Fruit fly (Drosophila melanogaster) whole organism, embryonic: ENCODE measurements around the gene CG14043.

Experiments
- Antp ChIP-seq: fragments of 200-800 bp; sonication (Bioruptor generic); optimal IDR thresholded peaks from 3 replicates; lab custom pipeline; 2016; ENCODE audit warnings: missing biosample characterization, missing genetic modification characterization
- Bdp1 ChIP-seq: fragments of 200-800 bp; sonication (Bioruptor generic); optimal IDR thresholded peaks from 3 replicates; lab custom pipeline; 2016; ENCODE audit warnings: missing biosample characterization, missing genetic modification characterization
- Bgb ChIP-seq: fragments of 200-800 bp; sonication (Bioruptor generic); IDR thresholded peaks from 2 replicates; pipeline ENCODE4 v1.3.6; 2022; ENCODE audit warnings: missing biosample characterization, missing genetic modification characterization; ENCODE audit not compliant: partially characterized antibody
- CG10366 ChIP-seq: fragments of 200-800 bp; sonication (Bioruptor generic); IDR thresholded peaks from 2 replicates; pipeline ENCODE4 v1.3.6; 2022; ENCODE audit warnings: missing biosample characterization, missing genetic modification characterization
- CG10959 ChIP-seq: fragments of 200-800 bp; sonication (Bioruptor generic); IDR thresholded peaks from 2 replicates; pipeline ENCODE4 v1.3.6; 2022; ENCODE audit warnings: missing biosample characterization, missing genetic modification characterization
- CG11398 ChIP-seq: fragments of 200-800 bp; sonication (Bioruptor generic); optimal IDR thresholded peaks from 2 replicates; lab custom pipeline; 2016; ENCODE audit warnings: missing biosample characterization, missing genetic modification characterization
- CG11504 ChIP-seq: fragments of 200-800 bp; sonication (Bioruptor generic); optimal IDR thresholded peaks from 3 replicates; lab custom pipeline; 2019; ENCODE audit warnings: missing biosample characterization, mild to moderate bottlenecking, missing genetic modification characterization, moderate library complexity
- CG1233 ChIP-seq: fragments of 200-800 bp; sonication (Bioruptor generic); optimal IDR thresholded peaks from 4 replicates; lab custom pipeline; 2018; ENCODE audit warnings: missing biosample characterization, mild to moderate bottlenecking, missing genetic modification characterization
- CG13123 ChIP-seq: fragments of 200-800 bp; sonication (Bioruptor generic); optimal IDR thresholded peaks from 2 replicates; lab custom pipeline; 2016; ENCODE audit warnings: missing biosample characterization, missing genetic modification characterization
- CG15514 ChIP-seq: fragments of 200-800 bp; sonication (Bioruptor generic); optimal IDR thresholded peaks from 3 replicates; lab custom pipeline; 2017; ENCODE audit warnings: missing biosample characterization, missing genetic modification characterization, mild to moderate bottlenecking, moderate library complexity, missing genetic modification reagents
- CG18011 ChIP-seq: fragments of 200-800 bp; sonication (Bioruptor generic); optimal IDR thresholded peaks from 2 replicates; lab custom pipeline; 2017; ENCODE audit warnings: missing biosample characterization, missing genetic modification characterization, mild to moderate bottlenecking, moderate library complexity, missing genotype
- CG2889 ChIP-seq: fragments of 200-800 bp; sonication (Bioruptor generic); IDR thresholded peaks from 3 replicates; pipeline ENCODE4 v1.3.6; 2022; ENCODE audit warnings: missing biosample characterization, missing genetic modification characterization
- CG33557 ChIP-seq: fragments of 200-800 bp; sonication (Bioruptor generic); optimal IDR thresholded peaks from 2 replicates; lab custom pipeline; 2019; ENCODE audit warnings: missing biosample characterization, mild to moderate bottlenecking, missing genetic modification characterization, moderate library complexity
- CG34422 ChIP-seq: fragments of 200-800 bp; sonication (Bioruptor generic); IDR thresholded peaks from 3 replicates; pipeline ENCODE4 v1.3.6; 2022; ENCODE audit warnings: missing biosample characterization, missing genetic modification characterization
- CG5180 ChIP-seq: fragments of 200-800 bp; sonication (Bioruptor generic); optimal IDR thresholded peaks from 3 replicates; lab custom pipeline; 2017; ENCODE audit warnings: missing biosample characterization, missing genetic modification characterization, mild to moderate bottlenecking, moderate library complexity, missing genetic modification reagents
- CG6813 ChIP-seq: fragments of 200-800 bp; sonication (Bioruptor generic); optimal IDR thresholded peaks from 2 replicates; lab custom pipeline; 2017; ENCODE audit warnings: missing biosample characterization, missing genetic modification characterization, mild to moderate bottlenecking, moderate library complexity, missing genetic modification reagents
- CG7963 ChIP-seq: fragments of 200-800 bp; sonication (Bioruptor generic); IDR thresholded peaks from 3 replicates; pipeline ENCODE4 v1.3.6; 2022; ENCODE audit warnings: missing biosample characterization, missing genetic modification characterization; ENCODE audit not compliant: partially characterized antibody
- CG8359 ChIP-seq: fragments of 200-800 bp; sonication (Bioruptor generic); optimal IDR thresholded peaks from 2 replicates; lab custom pipeline; 2017; ENCODE audit warnings: missing biosample characterization, mild to moderate bottlenecking, missing genetic modification characterization, borderline replicate concordance
- CG9932 ChIP-seq: fragments of 200-800 bp; sonication (Bioruptor generic); IDR thresholded peaks from 2 replicates; pipeline ENCODE4 v1.3.6; 2022; ENCODE audit warnings: missing biosample characterization, missing genetic modification characterization
- CTCF ChIP-seq: fragments of 200-800 bp; sonication (Bioruptor generic); optimal IDR thresholded peaks from 2 replicates; lab custom pipeline; 2017; ENCODE audit warnings: missing biosample characterization, mild to moderate bottlenecking, missing genetic modification characterization, moderate library complexity
- CkIIα-i1 ChIP-seq: fragments of 200-800 bp; sonication (Bioruptor generic); IDR thresholded peaks from 2 replicates; pipeline ENCODE4 v1.3.6; 2022; ENCODE audit warnings: missing biosample characterization, missing genetic modification characterization
- Gsc ChIP-seq: fragments of 200-800 bp; sonication (Bioruptor generic); IDR thresholded peaks from 2 replicates; pipeline ENCODE4 v1.3.6; 2022; ENCODE audit warnings: missing biosample characterization, missing genetic modification characterization
- HLH4C ChIP-seq: fragments of 200-800 bp; sonication (Bioruptor generic); IDR thresholded peaks from 3 replicates; pipeline ENCODE4 v1.3.6; 2022; ENCODE audit warnings: missing biosample characterization, missing genetic modification characterization; ENCODE audit not compliant: partially characterized antibody
- HmgZ ChIP-seq: fragments of 200-800 bp; sonication (Bioruptor generic); optimal IDR thresholded peaks from 2 replicates; lab custom pipeline; 2018; ENCODE audit warnings: missing biosample characterization, mild to moderate bottlenecking, missing genetic modification characterization
- Hr78 ChIP-seq, 2 experiments: fragments of 200-800 bp in 1 of 2; fragments of >200 bp in 1 of 2; sonication (Bioruptor generic) in 1 of 2; optimal IDR thresholded peaks; 2 replicates each; lab custom pipeline; 2017 to 2019; ENCODE audit warnings: missing biosample characterization in 2 of 2, missing genetic modification characterization in 2 of 2, mild to moderate bottlenecking in 1 of 2, moderate library complexity in 1 of 2
- Scr ChIP-seq: fragments of 200-800 bp; sonication (Bioruptor generic); IDR thresholded peaks from 2 replicates; pipeline ENCODE4 v1.3.6; 2022; ENCODE audit warnings: missing biosample characterization, missing genetic modification characterization; ENCODE audit not compliant: partially characterized antibody
- Taf1 ChIP-seq: fragments of 200-800 bp; sonication (Bioruptor generic); IDR thresholded peaks from 2 replicates; pipeline ENCODE4 v1.3.6; 2022; ENCODE audit warnings: missing biosample characterization, missing genetic modification characterization
- bigmax ChIP-seq: fragments of 200-800 bp; sonication (Bioruptor generic); optimal IDR thresholded peaks from 2 replicates; lab custom pipeline; 2018; ENCODE audit warnings: missing biosample characterization, mild to moderate bottlenecking, missing genetic modification characterization
- caup ChIP-seq: fragments of 200-800 bp; sonication (Bioruptor generic); optimal IDR thresholded peaks from 3 replicates; lab custom pipeline; 2017; ENCODE audit warnings: missing biosample characterization, mild to moderate bottlenecking, missing genetic modification characterization, moderate library complexity; ENCODE audit not compliant: severe bottlenecking
- cg ChIP-seq: fragments of 200-800 bp; sonication (Bioruptor generic); optimal IDR thresholded peaks from 3 replicates; lab custom pipeline; 2019; ENCODE audit warnings: missing biosample characterization, mild to moderate bottlenecking, missing genetic modification characterization, moderate library complexity
- croc ChIP-seq: fragments of 200-800 bp; sonication (Bioruptor generic); conservative IDR thresholded peaks from 3 replicates; pipeline ENCODE4 v1.3.6; 2022; ENCODE audit warnings: missing biosample characterization, missing genetic modification characterization
- dati ChIP-seq: fragments of 200-800 bp; sonication (Bioruptor generic); IDR thresholded peaks from 2 replicates; pipeline ENCODE4 v1.3.6; 2022; ENCODE audit warnings: missing biosample characterization, missing genetic modification characterization
- dysf ChIP-seq: fragments of 200-800 bp; sonication (Bioruptor generic); IDR thresholded peaks from 3 replicates; pipeline ENCODE4 v1.3.6; 2022; ENCODE audit warnings: missing biosample characterization, missing genetic modification characterization
- exex ChIP-seq: fragments of 200-800 bp; sonication (Bioruptor generic); optimal IDR thresholded peaks from 4 replicates; lab custom pipeline; 2018; ENCODE audit warnings: missing biosample characterization, mild to moderate bottlenecking, missing genetic modification characterization, moderate library complexity
- fd96Cb ChIP-seq: fragments of 200-800 bp; sonication (Bioruptor generic); optimal IDR thresholded peaks from 2 replicates; lab custom pipeline; 2018; ENCODE audit warnings: missing biosample characterization, mild to moderate bottlenecking, missing genetic modification characterization, moderate library complexity
- gro ChIP-seq: fragments of 200-800 bp; sonication (Bioruptor generic); optimal IDR thresholded peaks from 2 replicates; lab custom pipeline; 2016; ENCODE audit warnings: missing biosample characterization, missing genetic modification characterization
- hbn ChIP-seq: fragments of 200-800 bp; sonication (Bioruptor generic); IDR thresholded peaks from 2 replicates; pipeline ENCODE4 v1.3.6; 2022; ENCODE audit warnings: missing biosample characterization, missing genetic modification characterization; ENCODE audit not compliant: partially characterized antibody
- inv ChIP-seq: fragments of 200-800 bp; sonication (Bioruptor generic); IDR thresholded peaks from 2 replicates; pipeline ENCODE4 v1.3.6; 2022; ENCODE audit warnings: missing biosample characterization, missing genetic modification characterization; ENCODE audit not compliant: partially characterized antibody
- jigr1 ChIP-seq: fragments of 200-800 bp; sonication (Bioruptor generic); IDR thresholded peaks from 3 replicates; pipeline ENCODE4 v1.3.6; 2022; ENCODE audit warnings: missing biosample characterization, missing genetic modification characterization
- lilli ChIP-seq: fragments of 200-800 bp; sonication (Bioruptor generic); optimal IDR thresholded peaks from 3 replicates; lab custom pipeline; 2016; ENCODE audit warnings: missing biosample characterization, missing genetic modification characterization
- nom ChIP-seq: fragments of 200-800 bp; sonication (Bioruptor generic); optimal IDR thresholded peaks from 2 replicates; lab custom pipeline; 2017; ENCODE audit warnings: missing biosample characterization, missing genetic modification characterization, mild to moderate bottlenecking, moderate library complexity, missing genetic modification reagents
- otp ChIP-seq: fragments of 200-800 bp; sonication (Bioruptor generic); IDR thresholded peaks from 3 replicates; pipeline ENCODE4, ENCODE4 v1.3.6; 2022; ENCODE audit warnings: missing biosample characterization, missing genetic modification characterization
- pfk ChIP-seq: fragments of 200-800 bp; sonication (Bioruptor generic); optimal IDR thresholded peaks from 2 replicates; lab custom pipeline; 2018; ENCODE audit warnings: missing biosample characterization, mild to moderate bottlenecking, missing genetic modification characterization, moderate library complexity
- row ChIP-seq: fragments of 200-800 bp; sonication (Bioruptor generic); IDR thresholded peaks from 3 replicates; pipeline ENCODE4 v1.3.6; 2022; ENCODE audit warnings: missing biosample characterization, missing genetic modification characterization
- stwl ChIP-seq: fragments of 200-800 bp; sonication (Bioruptor generic); optimal IDR thresholded peaks from 3 replicates; lab custom pipeline; 2018; ENCODE audit warnings: missing biosample characterization, mild to moderate bottlenecking, missing genetic modification characterization, moderate library complexity
- tna ChIP-seq: fragments of 200-800 bp; sonication (Bioruptor generic); IDR thresholded peaks from 2 replicates; pipeline ENCODE4 v1.3.6; 2022; ENCODE audit warnings: missing biosample characterization, missing genetic modification characterization; ENCODE audit not compliant: partially characterized antibody
- unc-4 ChIP-seq: fragments of 200-800 bp; sonication (Bioruptor generic); IDR thresholded peaks from 2 replicates; pipeline ENCODE4 v1.3.6; 2022; ENCODE audit warnings: missing biosample characterization, missing genetic modification characterization; ENCODE audit not compliant: partially characterized antibody
- wor ChIP-seq: fragments of 200-800 bp; sonication (Bioruptor generic); IDR thresholded peaks from 2 replicates; pipeline ENCODE4 v1.3.6; 2022; ENCODE audit warnings: missing biosample characterization, missing genetic modification characterization

Gene CG14043

DNA sequence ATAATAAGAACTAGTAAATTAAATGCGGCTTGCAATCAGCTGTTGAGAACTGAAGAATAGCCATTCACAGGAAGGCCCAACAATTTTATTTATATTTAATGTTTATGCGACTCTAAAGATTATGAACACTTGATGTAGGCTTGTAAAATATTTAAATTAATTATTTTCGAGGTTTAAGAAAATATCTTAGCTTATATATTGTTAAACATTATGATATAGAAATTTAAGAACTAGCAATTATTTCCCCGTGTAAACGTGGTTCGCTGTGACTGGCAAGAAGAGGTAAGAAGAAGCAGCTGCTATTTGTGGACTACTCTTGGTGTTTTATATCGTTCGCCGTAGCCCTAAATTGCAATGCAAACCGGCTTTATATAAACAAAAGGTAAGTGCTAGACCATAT is 26.2 kb upstream of the CG14043 start, which contains the start of the genes mRpL24 and betaggt-I (continued):
- peak; percentile 95 for TF ChIP-seq CG2889
- peak; percentile 85 for TF ChIP-seq Taf1 (GFP tag; lab: Robert Waterston, UW)
- TF ChIP-seq CG11504: peak; percentile 95
- no peak for TF ChIP-seq Hr78 (GFP tag; optimal IDR thresholded peaks at IDR 0.05; lab: Kevin White, UChicago)
- peak; percentile 86 for TF ChIP-seq CG6813 (GFP tag; lab: Kevin White, UChicago)
- TF ChIP-seq jigr1: peak; percentile 67; the same call in 2 of the 3 replicates
- TF ChIP-seq Scr (GFP tag; lab: Robert Waterston, UW): no peak; the same call in 1 of the 2 replicates
- no peak for TF ChIP-seq Bgb (GFP tag; lab: Robert Waterston, UW)
- no peak for TF ChIP-seq CTCF (GFP tag; lab: Kevin White, UChicago)
- TF ChIP-seq bigmax (GFP tag; lab: Kevin White, UChicago): no peak
- TF ChIP-seq dysf (GFP tag; lab: Robert Waterston, UW): peak; percentile 97
- TF ChIP-seq CG13123 (GFP tag; lab: Kevin White, UChicago): peak; percentile 90
- TF ChIP-seq Gsc (GFP tag; lab: Robert Waterston, UW): peak; percentile 84
- TF ChIP-seq CG34422 (GFP tag; lab: Robert Waterston, UW): peak; percentile 98
- TF ChIP-seq inv (GFP tag; lab: Robert Waterston, UW): no peak
- TF ChIP-seq Antp (GFP tag; lab: Kevin White, UChicago): peak; percentile 47
- TF ChIP-seq CG1233 (GFP tag; lab: Kevin White, UChicago): peak; percentile 95
- TF ChIP-seq CG11398 (GFP tag; lab: Kevin White, UChicago): peak; percentile 28
- no peak for TF ChIP-seq gro (GFP tag; lab: Kevin White, UChicago)
- TF ChIP-seq CG10959 (GFP tag; lab: Robert Waterston, UW): peak; percentile 83
- peak; percentile 93 for TF ChIP-seq wor (GFP tag; lab: Robert Waterston, UW)
- peak; percentile 97 for TF ChIP-seq CG9932 (GFP tag; lab: Robert Waterston, UW)
- peak; percentile 44 for TF ChIP-seq pfk (GFP tag; lab: Kevin White, UChicago)
- TF ChIP-seq croc (GFP tag; lab: Robert Waterston, UW): peak; percentile 93
- TF ChIP-seq caup (GFP tag; lab: Kevin White, UChicago): peak; percentile 93
- TF ChIP-seq dati (GFP tag; lab: Robert Waterston, UW): peak; percentile 79
- TF ChIP-seq nom (GFP tag; lab: Kevin White, UChicago): peak; percentile 88
- peak; percentile 77 for TF ChIP-seq CG8359 (GFP tag; lab: Kevin White, UChicago)

- no peak for TF ChIP-seq tna (GFP tag; lab: Robert Waterston, UW)
- TF ChIP-seq HmgZ (tag; lab: Kevin White, UChicago): peak; percentile 57
- peak; percentile 19; the same call in 1 of the 3 replicates for TF ChIP-seq row (GFP tag; lab: Robert Waterston, UW)
- TF ChIP-seq hbn: 0 out of 2 replicates have a peak, but pooled peaks have one; percentile 20
- no peak for TF ChIP-seq CG15514 (GFP tag; lab: Kevin White, UChicago)
- no peak for TF ChIP-seq otp (GFP tag; lab: Robert Waterston, UW)
- TF ChIP-seq fd96Cb (tag; lab: Kevin White, UChicago): no peak
- peak; percentile 72 for TF ChIP-seq exex (tag; lab: Kevin White, UChicago)
- no peak for TF ChIP-seq cg
- peak; percentile 49 for TF ChIP-seq stwl
- no peak for TF ChIP-seq lilli (GFP tag; lab: Kevin White, UChicago)
- no peak for TF ChIP-seq CG10366
- no peak for TF ChIP-seq CG33557
- peak; percentile 55; the same call in 1 of the 3 replicates for TF ChIP-seq CG7963 (GFP tag; lab: Robert Waterston, UW)
- no peak for TF ChIP-seq CG5180
- TF ChIP-seq CG18011 (GFP tag; lab: Kevin White, UChicago): no peak
- TF ChIP-seq CkIIα-i1 (GFP tag; lab: Robert Waterston, UW): no peak
- TF ChIP-seq Bdp1: no peak
- TF ChIP-seq HLH4C (GFP tag; lab: Robert Waterston, UW): peak; percentile 55; the same call in 1 of the 3 replicates
- TF ChIP-seq unc-4 (GFP tag; lab: Robert Waterston, UW): no peak
- TF ChIP-seq Gsc (GFP tag; lab: Robert Waterston, UW): no peak
Observed at dm6 chr2L:4949453-4950045, 22.0 kb upstream of the CG14043 start, which contains the start of gene jet. Gene jet, minus strand, starts transcription at chr2L:4949784.
